Worm (Caenorhabditis elegans) whole organism, late embryonic: ENCODE results near the gene rbr-2.

Source experiments
- K02D7.2 ChIP-seq: sonication (generic microtip); optimal IDR thresholded peaks from 2 replicates; lab custom pipeline; 2017; ENCODE audit warnings: mild to moderate bottlenecking, missing genetic modification characterization, missing compliant biosample characterization
- K09A11.1 ChIP-seq: sonication (generic microtip); optimal IDR thresholded peaks from 2 replicates; lab custom pipeline; 2017; ENCODE audit warnings: antibody characterized with exemption, mild to moderate bottlenecking, missing genetic modification characterization, missing compliant biosample characterization; ENCODE audit not compliant: insufficient read depth
- T23F11.4 ChIP-seq: fragments of 200-800 bp; sonication (Bioruptor generic); optimal IDR thresholded peaks from 2 replicates; lab custom pipeline; 2018; ENCODE audit warnings: mild to moderate bottlenecking, missing genetic modification characterization, missing compliant biosample characterization
- ceh-14 ChIP-seq: sonication (generic microtip); optimal IDR thresholded peaks from 2 replicates; lab custom pipeline; 2016; ENCODE audit warnings: missing genotype, missing genetic modification characterization, missing compliant biosample characterization
- ceh-18 ChIP-seq: sonication (generic microtip); optimal IDR thresholded peaks from 2 replicates; lab custom pipeline; 2016; ENCODE audit warnings: missing genetic modification characterization, missing compliant biosample characterization
- ceh-19 ChIP-seq: fragments of 200-800 bp; sonication (Bioruptor generic); optimal IDR thresholded peaks from 2 replicates; lab custom pipeline; 2018; ENCODE audit warnings: mild to moderate bottlenecking, missing genetic modification characterization, missing compliant biosample characterization
- ceh-2 ChIP-seq: sonication (generic microtip); optimal IDR thresholded peaks from 2 replicates; lab custom pipeline; 2016; ENCODE audit warnings: missing genotype, missing genetic modification characterization, missing compliant biosample characterization
- ceh-22 ChIP-seq: sonication (generic microtip); optimal IDR thresholded peaks from 2 replicates; lab custom pipeline; 2017; ENCODE audit warnings: missing biosample characterization, missing genetic modification characterization
- ceh-34 ChIP-seq: sonication (generic microtip); optimal IDR thresholded peaks from 2 replicates; lab custom pipeline; 2016; ENCODE audit warnings: mild to moderate bottlenecking, missing genetic modification characterization, missing compliant biosample characterization
- ceh-45 ChIP-seq: fragments of 200-800 bp; sonication (Bioruptor generic); IDR thresholded peaks from 2 replicates; pipeline ENCODE4 v1.3.6; 2022; ENCODE audit warnings: missing genetic modification reagents, missing genetic modification characterization, missing compliant biosample characterization
- ceh-48 ChIP-seq: sonication (generic microtip); optimal IDR thresholded peaks from 2 replicates; lab custom pipeline; 2016; ENCODE audit warnings: missing genetic modification characterization, inconsistent platforms, missing compliant biosample characterization
- ceh-9 ChIP-seq: sonication (generic microtip); optimal IDR thresholded peaks from 2 replicates; lab custom pipeline; 2016; ENCODE audit warnings: mild to moderate bottlenecking, missing genetic modification characterization, inconsistent platforms, missing compliant biosample characterization
- che-1 ChIP-seq: sonication (generic microtip); optimal IDR thresholded peaks from 2 replicates; lab custom pipeline; 2016; ENCODE audit warnings: mild to moderate bottlenecking, missing genetic modification characterization, missing compliant biosample characterization
- elt-4 ChIP-seq: sonication (generic microtip); optimal IDR thresholded peaks from 2 replicates; lab custom pipeline; 2016; ENCODE audit warnings: missing genetic modification characterization, missing compliant biosample characterization
- fkh-10 ChIP-seq: fragments of 150-350 bp; optimal IDR thresholded peaks from 2 replicates; lab custom pipeline; 2014; ENCODE audit warnings: missing biosample characterization, missing genetic modification reagents, missing genetic modification characterization
- hlh-6 ChIP-seq: sonication (generic microtip); optimal IDR thresholded peaks from 2 replicates; lab custom pipeline; 2016; ENCODE audit warnings: missing genotype, missing genetic modification characterization, missing compliant biosample characterization
- hlh-8 ChIP-seq: sonication (generic microtip); optimal IDR thresholded peaks from 2 replicates; lab custom pipeline; 2016; ENCODE audit warnings: missing genotype, missing genetic modification characterization, missing compliant biosample characterization
- lin-11 ChIP-seq: fragments of 200-800 bp; sonication (Bioruptor generic); optimal IDR thresholded peaks from 2 replicates; lab custom pipeline; 2018; ENCODE audit warnings: mild to moderate bottlenecking, missing genetic modification characterization, missing compliant biosample characterization
- mec-3 ChIP-seq: sonication (generic microtip); optimal IDR thresholded peaks from 2 replicates; lab custom pipeline; 2016; ENCODE audit warnings: borderline replicate concordance, missing genetic modification characterization, missing compliant biosample characterization
- nhr-232 ChIP-seq: sonication (generic microtip); optimal IDR thresholded peaks from 2 replicates; lab custom pipeline; 2016; ENCODE audit warnings: missing genetic modification characterization, missing compliant biosample characterization
- npax-4 ChIP-seq: sonication (generic microtip); optimal IDR thresholded peaks from 2 replicates; lab custom pipeline; 2016; ENCODE audit warnings: missing genetic modification characterization, missing compliant biosample characterization
- odd-2 ChIP-seq: sonication (generic microtip); optimal IDR thresholded peaks from 2 replicates; lab custom pipeline; 2017; ENCODE audit warnings: antibody characterized with exemption, mild to moderate bottlenecking, missing genetic modification characterization, missing compliant biosample characterization
- pag-3 ChIP-seq: sonication (generic microtip); optimal IDR thresholded peaks from 2 replicates; lab custom pipeline; 2016; ENCODE audit warnings: missing compliant biosample characterization, missing genetic modification characterization, borderline replicate concordance
- pat-9 ChIP-seq: fragments of 200-800 bp; sonication (Bioruptor generic); optimal IDR thresholded peaks from 2 replicates; lab custom pipeline; 2018; ENCODE audit warnings: mild to moderate bottlenecking, missing genetic modification characterization, moderate library complexity, missing compliant biosample characterization
- pha-2 ChIP-seq: sonication (generic microtip); optimal IDR thresholded peaks from 2 replicates; lab custom pipeline; 2017; ENCODE audit warnings: mild to moderate bottlenecking, missing genetic modification characterization, missing compliant biosample characterization
- ref-2 ChIP-seq: sonication (generic microtip); optimal IDR thresholded peaks from 2 replicates; lab custom pipeline; 2016; ENCODE audit warnings: missing genetic modification characterization, missing compliant biosample characterization
- rnt-1 ChIP-seq: sonication (generic microtip); optimal IDR thresholded peaks from 2 replicates; lab custom pipeline; 2016; ENCODE audit warnings: missing genetic modification characterization, missing compliant biosample characterization
- sox-4 ChIP-seq: sonication (generic microtip); optimal IDR thresholded peaks from 2 replicates; lab custom pipeline; 2017; ENCODE audit warnings: mild to moderate bottlenecking, missing genetic modification characterization, inconsistent platforms, missing compliant biosample characterization
- ttx-3 ChIP-seq: sonication (generic microtip); optimal IDR thresholded peaks from 2 replicates; lab custom pipeline; 2016; ENCODE audit warnings: missing genetic modification reagents, missing genetic modification characterization, missing compliant biosample characterization
- unc-3 ChIP-seq, 2 experiments: fragments of 200-800 bp in 1 of 2; sonication (Bioruptor generic) in 1 of 2; sonication (generic microtip) in 1 of 2; conservative IDR thresholded peaks in 1 of 2; optimal IDR thresholded peaks in 1 of 2; 2 replicates each; pipeline versions ENCODE4 v1.3.6 to Lab custom; 2016 to 2022; ENCODE audit warnings: missing compliant biosample characterization in 2 of 2, missing genetic modification characterization in 2 of 2, missing genetic modification reagents in 1 of 2
- unc-55 ChIP-seq: sonication (generic microtip); optimal IDR thresholded peaks from 2 replicates; lab custom pipeline; 2017; ENCODE audit warnings: missing biosample characterization, missing genetic modification reagents, missing genetic modification characterization
- unc-86 ChIP-seq: sonication (generic microtip); optimal IDR thresholded peaks from 2 replicates; lab custom pipeline; 2016; ENCODE audit warnings: missing genetic modification characterization, missing compliant biosample characterization
- zip-5 ChIP-seq: sonication (generic microtip); optimal IDR thresholded peaks from 2 replicates; lab custom pipeline; 2016; ENCODE audit warnings: missing genetic modification characterization, missing compliant biosample characterization
- ztf-16 ChIP-seq: sonication (generic microtip); optimal IDR thresholded peaks from 2 replicates; lab custom pipeline; 2017; ENCODE audit warnings: missing genetic modification characterization, missing compliant biosample characterization

The rbr-2 gene

ce11 chrIV:10898160-10898559 lies 21.7 kb upstream of the rbr-2 start:
- no peak for TF ChIP-seq elt-4 (tag; lab: Kevin White, UChicago)
- TF ChIP-seq npax-4 (tag; lab: Kevin White, UChicago): no peak
- no peak for TF ChIP-seq rnt-1 (tag; lab: Kevin White, UChicago)
- no peak for TF ChIP-seq T23F11.4 (GFP tag; lab: Kevin White, UChicago)
- TF ChIP-seq zip-5 (tag; lab: Kevin White, UChicago): no peak
- no peak for TF ChIP-seq hlh-8 (tag; lab: Kevin White, UChicago)
- no peak for TF ChIP-seq ceh-22 (tag; lab: Kevin White, UChicago)
- no peak for TF ChIP-seq ceh-2 (tag; lab: Kevin White, UChicago)
- TF ChIP-seq K09A11.1 (tag; lab: Kevin White, UChicago): no peak
- TF ChIP-seq K02D7.2: no peak
- TF ChIP-seq unc-86: no peak
- no peak for TF ChIP-seq ceh-18
- no peak for TF ChIP-seq lin-11 (tag; lab: Kevin White, UChicago)
- no peak for TF ChIP-seq unc-55 (GFP tag; lab: Kevin White, UChicago)
- no peak for TF ChIP-seq ref-2 (tag; lab: Kevin White, UChicago)
- no peak for TF ChIP-seq fkh-10 (GFP tag; lab: Kevin White, UChicago)
- TF ChIP-seq ceh-45: no peak

- TF ChIP-seq zip-5 (tag; lab: Kevin White, UChicago) (no peak), ceh-48 (tag; lab: Kevin White, UChicago) (no peak), ceh-34 (tag; lab: Kevin White, UChicago) (no peak), ceh-14 (tag; lab: Kevin White, UChicago) (no peak), che-1 (tag; lab: Kevin White, UChicago) (no peak), ceh-45 (no peak)
Observed at ce11 chrIV:10899091-10899490, 20.8 kb upstream of the rbr-2 start, which contains the start of the genes F13E9.9 and F13E9.19. TSS of gene F13E9.9 (minus strand) at chrIV:10899191. TSS of gene F13E9.19 (plus strand) at chrIV:10899406.

ce11 chrIV:10900083-10900482 lies 19.8 kb upstream of the rbr-2 start, which contains the start of gene srlf-30:
TSS of gene srlf-30 (plus strand) at chrIV:10900383.
- no peak for TF ChIP-seq hlh-6 (tag; lab: Kevin White, UChicago)
- TF ChIP-seq K09A11.1 (tag; lab: Kevin White, UChicago): no peak
- no peak for TF ChIP-seq ceh-9 (tag; lab: Kevin White, UChicago)
- TF ChIP-seq mec-3 (tag; lab: Kevin White, UChicago): no peak
- TF ChIP-seq pat-9 (tag; lab: Kevin White, UChicago): no peak
- no peak for TF ChIP-seq ceh-19 (GFP tag; lab: Kevin White, UChicago)
- TF ChIP-seq sox-4 (tag; lab: Kevin White, UChicago): no peak
- no peak for TF ChIP-seq unc-3 (GFP tag; conservative IDR thresholded peaks at IDR 0.05; lab: Robert Waterston, UW)
- no peak for TF ChIP-seq unc-3 (tag; optimal IDR thresholded peaks at IDR 0.05; lab: Kevin White, UChicago)
- TF ChIP-seq ztf-16 (tag; lab: Kevin White, UChicago): no peak

- TF ChIP-seq rnt-1 (tag; lab: Kevin White, UChicago): no peak
- no peak for TF ChIP-seq odd-2 (tag; lab: Kevin White, UChicago)
- TF ChIP-seq ceh-14 (tag; lab: Kevin White, UChicago): no peak
- TF ChIP-seq K02D7.2: no peak
- no peak for TF ChIP-seq ceh-48 (tag; lab: Kevin White, UChicago)
- TF ChIP-seq pag-3 (tag; lab: Kevin White, UChicago): no peak
- no peak for TF ChIP-seq ttx-3 (tag; lab: Kevin White, UChicago)
- no peak for TF ChIP-seq pha-2 (tag; lab: Kevin White, UChicago)
- no peak for TF ChIP-seq nhr-232 (tag; lab: Kevin White, UChicago)
- TF ChIP-seq che-1 (tag; lab: Kevin White, UChicago): no peak
- TF ChIP-seq, all 69 proteins: peak for 0
Observed at ce11 chrIV:10902476-10902875, 17.4 kb upstream of the rbr-2 start.
